Worm (Caenorhabditis elegans): ENCODE results near the gene sdz-9.

sdz-9 gene

DNA sequence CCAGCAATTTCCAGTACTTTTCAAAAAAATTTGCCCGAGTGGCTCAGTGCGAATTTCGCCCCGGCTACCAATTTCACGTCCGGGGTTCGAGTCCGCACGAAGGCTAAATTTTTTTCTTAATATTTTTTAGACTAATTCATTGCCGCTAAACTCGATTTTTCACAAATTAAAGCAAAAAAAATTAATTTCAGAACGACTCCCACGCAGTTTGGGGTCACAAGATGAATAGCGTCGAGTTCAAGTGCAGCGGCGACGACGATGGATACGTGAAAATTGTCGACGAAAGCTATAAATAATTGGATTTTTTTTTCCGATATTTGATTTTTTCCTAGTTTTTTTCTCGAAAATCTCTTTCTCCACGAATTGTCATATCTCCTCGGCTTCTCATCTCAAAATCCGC, 22.2 kb downstream of the sdz-9 start:
- TF ChIP-seq lsy-2 (tag; optimal IDR thresholded peaks at IDR 0.05) (no peak), nhr-2 (tag; optimal IDR thresholded peaks at IDR 0.05) (no peak), ham-2 (GFP tag; optimal IDR thresholded peaks at IDR 0.05) (no peak), unc-62 (GFP tag; optimal IDR thresholded peaks at IDR 0.05) (no peak), ceh-43 (GFP tag; optimal IDR thresholded peaks at IDR 0.05) (no peak), nhr-28 (tag; optimal IDR thresholded peaks at IDR 0.05) (no peak), nhr-12 (tag; optimal IDR thresholded peaks at IDR 0.05) (no peak), sptf-1 (tag; optimal IDR thresholded peaks at IDR 0.05) (no peak), unc-120 (tag; optimal IDR thresholded peaks at IDR 0.05; ENCODE audit: poor library complexity, severe bottlenecking) (no peak), nhr-76 (tag; optimal IDR thresholded peaks at IDR 0.05) (no peak), zip-8 (tag; optimal IDR thresholded peaks at IDR 0.05) (no peak), ces-1 (GFP tag; optimal IDR thresholded peaks at IDR 0.05) (no peak), bed-3 (GFP tag; optimal IDR thresholded peaks at IDR 0.05) (no peak), pha-4 (tag; optimal IDR thresholded peaks at IDR 0.05) (no peak), lin-32 (GFP tag; optimal IDR thresholded peaks at IDR 0.05) (no peak), nhr-237 (tag; optimal IDR thresholded peaks at IDR 0.05) (no peak)

DNA sequence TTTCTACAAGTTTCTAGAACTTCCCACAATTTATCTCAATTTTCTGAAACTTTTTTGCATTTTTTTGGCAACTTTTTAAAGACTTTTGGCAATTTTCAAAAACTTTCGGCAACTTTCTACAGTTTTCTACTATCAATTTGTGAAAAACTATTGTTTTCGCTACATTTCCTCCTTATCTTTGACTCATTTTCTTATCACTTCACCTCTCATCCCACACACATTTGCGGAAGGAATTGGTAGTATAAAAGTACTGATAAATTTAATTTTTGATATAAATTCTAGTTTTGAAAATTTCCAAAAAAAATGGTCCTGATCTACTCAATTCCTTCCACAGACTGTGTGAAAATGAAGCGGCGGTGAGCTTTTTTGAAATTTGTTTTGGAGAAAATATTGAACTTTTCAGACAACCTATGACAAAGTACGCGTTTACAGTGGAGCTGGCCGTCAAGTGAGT, 23.8 kb downstream of the sdz-9 start, which contains the start of gene F29A7.4:
TSS of gene F29A7.4 (plus strand) at position 404 of the 454 bp plus-strand sequence.
- no peak for TF ChIP-seq nhr-12 (tag; optimal IDR thresholded peaks at IDR 0.05)
- no peak for TF ChIP-seq hlh-1 (tag; optimal IDR thresholded peaks at IDR 0.05)
- TF ChIP-seq nhr-237 (tag; optimal IDR thresholded peaks at IDR 0.05) = no peak
- TF ChIP-seq unc-39 (tag; optimal IDR thresholded peaks at IDR 0.05) = no peak
- no peak for TF ChIP-seq ham-2 (GFP tag; optimal IDR thresholded peaks at IDR 0.05)
- no peak for TF ChIP-seq mab-5 (tag; optimal IDR thresholded peaks at IDR 0.05)
- no peak for TF ChIP-seq cnd-1 (tag; optimal IDR thresholded peaks at IDR 0.05)
- no peak for TF ChIP-seq lsy-2 (tag; optimal IDR thresholded peaks at IDR 0.05)

DNA sequence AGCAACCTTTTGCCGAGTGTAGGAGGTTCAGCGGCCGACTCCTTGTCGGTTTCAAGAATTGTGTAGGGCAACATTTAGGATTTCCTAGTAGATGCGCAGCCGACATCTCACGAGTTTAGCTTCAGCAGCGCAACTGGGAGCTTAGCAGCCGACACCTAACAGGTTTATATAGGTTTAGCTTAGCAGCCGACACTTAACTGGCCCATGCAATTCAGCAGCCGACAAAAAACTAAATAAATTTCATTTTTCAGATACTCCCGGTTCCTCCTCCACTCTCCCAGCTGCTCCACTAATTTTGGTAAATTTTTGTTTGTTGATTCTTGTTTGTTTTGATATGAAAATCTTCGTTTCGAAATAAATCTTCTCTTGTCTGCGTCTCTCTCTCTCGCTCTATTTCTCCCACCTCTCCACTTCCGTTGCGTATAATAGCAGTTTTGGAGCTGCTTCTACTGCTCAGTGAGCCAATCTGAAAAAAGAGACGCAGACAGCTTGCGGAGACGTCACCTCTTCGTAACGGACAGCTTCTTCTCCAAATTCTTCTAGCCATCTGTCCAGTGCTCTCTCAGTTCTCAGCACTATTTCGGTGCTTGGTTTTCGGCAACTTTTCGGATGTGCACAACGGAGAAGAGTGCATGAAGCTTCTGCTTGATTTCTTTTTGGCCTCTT, 25.3 kb downstream of the sdz-9 start:
- no peak for TF ChIP-seq sptf-1 (tag; optimal IDR thresholded peaks at IDR 0.05)
- peak; percentile 80 for TF ChIP-seq ces-1 (GFP tag; optimal IDR thresholded peaks at IDR 0.05)
- peak; percentile 48 for TF ChIP-seq mep-1 (tag; optimal IDR thresholded peaks at IDR 0.05)
- TF ChIP-seq unc-62 (GFP tag; optimal IDR thresholded peaks at IDR 0.05) = peak; percentile 73

DNA sequence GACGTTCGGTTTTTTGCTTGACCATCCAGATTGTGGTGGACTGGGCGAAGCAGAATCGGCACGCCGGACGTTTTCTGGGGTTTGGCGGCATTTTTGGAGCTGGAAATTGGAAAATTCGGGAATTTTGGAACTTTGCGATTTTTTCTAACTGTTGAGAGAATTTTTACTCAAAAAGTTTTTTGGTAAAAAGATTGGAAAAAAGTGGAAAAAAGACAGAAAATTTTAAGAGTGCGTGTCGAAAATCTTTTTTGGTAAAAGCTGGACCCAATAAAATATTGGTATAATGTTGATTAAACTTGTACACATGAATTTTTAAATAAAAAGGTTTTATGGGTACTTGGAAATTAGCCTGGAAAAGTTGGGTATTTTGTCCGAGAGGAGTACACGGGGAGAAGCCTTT, 31.2 kb downstream of the sdz-9 start, which contains the start of gene T05A8.7:
TSS of gene T05A8.7 (minus strand) at position 101 of the 400 bp plus-strand sequence.
- TF ChIP-seq pha-4 (tag; optimal IDR thresholded peaks at IDR 0.05) (no peak), snpc-4 (tag; optimal IDR thresholded peaks at IDR 0.05) (no peak), lin-13 (tag; optimal IDR thresholded peaks at IDR 0.05) (no peak), ceh-39 (tag; optimal IDR thresholded peaks at IDR 0.05) (no peak), hlh-1 (tag; optimal IDR thresholded peaks at IDR 0.05) (no peak), nhr-12 (tag; optimal IDR thresholded peaks at IDR 0.05) (no peak), cnd-1 (tag; optimal IDR thresholded peaks at IDR 0.05) (no peak), lsy-2 (tag; optimal IDR thresholded peaks at IDR 0.05) (no peak), tbx-8 (GFP tag; optimal IDR thresholded peaks at IDR 0.05) (no peak), mls-2 (tag; optimal IDR thresholded peaks at IDR 0.05) (no peak)

DNA sequence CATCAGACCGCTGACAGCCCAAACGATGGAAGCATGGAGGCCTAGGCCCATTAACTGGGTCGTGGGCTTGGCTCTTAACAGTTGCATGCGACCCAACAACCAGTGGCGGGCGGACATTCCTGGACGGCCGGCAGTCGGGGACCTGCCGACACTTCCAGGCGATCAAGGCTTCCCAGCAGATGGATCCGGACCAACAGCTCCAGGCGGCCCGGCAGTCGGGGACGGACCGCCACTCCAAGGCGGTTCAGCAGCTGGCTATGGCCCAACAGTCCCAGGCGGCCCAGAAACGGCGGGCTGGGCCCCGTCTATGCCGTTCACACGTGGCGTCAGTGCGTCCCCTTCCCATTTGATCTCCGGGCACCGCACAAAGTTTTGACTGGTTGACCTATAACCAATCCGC, 32.0 kb downstream of the sdz-9 start:
- TF ChIP-seq elt-1 (tag; optimal IDR thresholded peaks at IDR 0.05; ENCODE audit: borderline replicate concordance, insufficient read depth) (no peak), nhr-28 (tag; optimal IDR thresholded peaks at IDR 0.05) (no peak), snpc-4 (tag; optimal IDR thresholded peaks at IDR 0.05) (no peak), bed-3 (GFP tag; optimal IDR thresholded peaks at IDR 0.05) (no peak), ces-1 (GFP tag; optimal IDR thresholded peaks at IDR 0.05) (no peak), nhr-76 (tag; optimal IDR thresholded peaks at IDR 0.05) (no peak), nhr-12 (tag; optimal IDR thresholded peaks at IDR 0.05) (no peak), unc-120 (tag; optimal IDR thresholded peaks at IDR 0.05; ENCODE audit: poor library complexity, severe bottlenecking) (no peak)

DNA sequence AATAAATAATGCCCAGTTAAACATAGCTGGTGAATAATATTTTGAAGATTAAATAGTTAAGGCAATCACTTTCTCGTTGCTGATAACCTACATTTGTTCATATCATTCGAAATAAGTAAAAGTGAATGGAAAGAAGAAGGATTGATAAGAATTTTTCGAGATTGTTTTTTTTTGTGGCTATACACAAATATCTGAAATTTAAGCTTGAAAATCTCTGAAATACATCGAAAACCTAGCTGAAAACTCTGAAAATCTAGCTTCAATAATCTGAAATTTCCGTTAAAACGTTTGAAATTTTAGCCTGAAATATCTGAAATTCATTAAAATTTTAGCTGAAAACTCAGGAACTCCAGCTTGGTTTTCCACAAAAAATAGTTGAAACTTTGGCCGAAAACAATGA, 33.8 kb downstream of the sdz-9 start, which contains the start of gene T05A8.6:
TSS of gene T05A8.6 (minus strand) at position 101 of the 400 bp plus-strand sequence.
- TF ChIP-seq unc-39 (tag; optimal IDR thresholded peaks at IDR 0.05) (no peak), lsy-2 (tag; optimal IDR thresholded peaks at IDR 0.05) (no peak), cnd-1 (tag; optimal IDR thresholded peaks at IDR 0.05) (no peak), ztf-11 (tag; optimal IDR thresholded peaks at IDR 0.05) (no peak), unc-120 (tag; optimal IDR thresholded peaks at IDR 0.05; ENCODE audit: poor library complexity, severe bottlenecking) (no peak), mep-1 (tag; optimal IDR thresholded peaks at IDR 0.05) (no peak), mls-2 (tag; optimal IDR thresholded peaks at IDR 0.05) (no peak), flh-1 (GFP tag; optimal IDR thresholded peaks at IDR 0.05) (no peak), blmp-1 (tag; optimal IDR thresholded peaks at IDR 0.05) (no peak), hlh-1 (tag; optimal IDR thresholded peaks at IDR 0.05) (no peak), sem-2 (GFP tag; optimal IDR thresholded peaks at IDR 0.05) (no peak), ceh-83 (GFP tag; optimal IDR thresholded peaks at IDR 0.05) (no peak)

All from whole organism, mixed stage, embryonic.